Fruit fly (Drosophila melanogaster) whole organism, pupa: Measurements from ENCODE around the gene Gal.

ENCODE experiments used
- CG10348 ChIP-seq: fragments of 200-800 bp; sonication (Bioruptor generic); IDR thresholded peaks from 2 replicates; pipeline ENCODE4 v1.3.6; 2022; ENCODE audit warnings: missing biosample characterization, missing genetic modification characterization
- CG12605 ChIP-seq: fragments of 200-800 bp; sonication (Bioruptor generic); IDR thresholded peaks from 2 replicates; pipeline ENCODE4 v1.3.6; 2022; ENCODE audit warnings: missing biosample characterization, missing genetic modification characterization
- CG13204 ChIP-seq: fragments of 200-800 bp; sonication (Bioruptor generic); optimal IDR thresholded peaks from 2 replicates; lab custom pipeline; 2018; ENCODE audit warnings: missing biosample characterization, mild to moderate bottlenecking, missing genetic modification characterization, moderate library complexity
- CG14655 ChIP-seq: fragments of 200-800 bp; sonication (Bioruptor generic); optimal IDR thresholded peaks from 3 replicates; lab custom pipeline; 2017; ENCODE audit warnings: mild to moderate bottlenecking, missing biosample characterization, missing genetic modification reagents, missing genetic modification characterization
- CG15710 ChIP-seq: fragments of 200-800 bp; sonication (Bioruptor generic); optimal IDR thresholded peaks from 2 replicates; lab custom pipeline; 2018; ENCODE audit warnings: missing biosample characterization, mild to moderate bottlenecking, missing genetic modification characterization, moderate library complexity
- CG17806 ChIP-seq: fragments of 200-800 bp; sonication (Bioruptor generic); optimal IDR thresholded peaks from 2 replicates; lab custom pipeline; 2018; ENCODE audit warnings: missing biosample characterization, mild to moderate bottlenecking, missing genetic modification characterization, moderate library complexity
- CG32121 ChIP-seq: fragments of 200-800 bp; sonication (Bioruptor generic); IDR thresholded peaks from 2 replicates; pipeline ENCODE4 v1.3.6; 2022; ENCODE audit warnings: missing biosample characterization, missing genetic modification characterization
- CG9948 ChIP-seq: fragments of 200-800 bp; sonication (Bioruptor generic); optimal IDR thresholded peaks from 2 replicates; lab custom pipeline; 2018; ENCODE audit warnings: missing biosample characterization, mild to moderate bottlenecking, missing genetic modification characterization, moderate library complexity
- D1 ChIP-seq: fragments of 200-800 bp; sonication (Bioruptor generic); optimal IDR thresholded peaks from 2 replicates; lab custom pipeline; 2018; ENCODE audit warnings: missing biosample characterization, mild to moderate bottlenecking, missing genetic modification characterization, moderate library complexity
- EcR ChIP-seq: fragments of 200-800 bp; sonication (Bioruptor generic); optimal IDR thresholded peaks from 3 replicates; lab custom pipeline; 2019; ENCODE audit warnings: missing biosample characterization, missing genetic modification characterization, mild to moderate bottlenecking, moderate library complexity, missing genetic modification reagents
- fd96Ca ChIP-seq: fragments of 200-800 bp; sonication (Bioruptor generic); IDR thresholded peaks from 3 replicates; pipeline ENCODE4 v1.3.6; 2022; ENCODE audit warnings: missing biosample characterization, missing genetic modification characterization
- gl ChIP-seq: fragments of 200-800 bp; sonication (Bioruptor generic); optimal IDR thresholded peaks from 2 replicates; lab custom pipeline; 2018; ENCODE audit warnings: missing biosample characterization, mild to moderate bottlenecking, missing genetic modification characterization
- rn ChIP-seq: fragments of 200-800 bp; sonication (Bioruptor generic); IDR thresholded peaks from 2 replicates; pipeline ENCODE4 v1.3.6; 2022; ENCODE audit warnings: missing biosample characterization, missing genetic modification characterization

dm6 chr2L:5978333-5979054 lies 28.1 kb downstream of the Gal start:
- TF ChIP-seq CG32121 (GFP tag; lab: Robert Waterston, UW) = no peak
- TF ChIP-seq EcR (GFP tag; lab: Kevin White, UChicago) = peak; percentile 45
- TF ChIP-seq CG14655 (GFP tag; lab: Kevin White, UChicago) = no peak
- TF ChIP-seq gl (tag; lab: Kevin White, UChicago) = no peak
- TF ChIP-seq fd96Ca (GFP tag; lab: Robert Waterston, UW) = no peak
- TF ChIP-seq rn = no peak
- peak; percentile 68 for TF ChIP-seq CG13204 (GFP tag; lab: Kevin White, UChicago)
- no peak for TF ChIP-seq D1 (tag; lab: Kevin White, UChicago)
- TF ChIP-seq CG10348 (GFP tag; lab: Robert Waterston, UW) = no peak
- no peak for TF ChIP-seq CG12605
- TF ChIP-seq CG17806 = no peak
- TF ChIP-seq CG15710 = peak; percentile 5
- TF ChIP-seq CG9948 (tag; lab: Kevin White, UChicago) = no peak
